Fruit fly (Drosophila melanogaster) S2 (cell line): ENCODE results near the gene RasGAP1.

Experiments used
- CG8478 ChIP-seq: fragments of >200 bp; optimal IDR thresholded peaks from 2 replicates; lab custom pipeline; 2018
- CTCF ChIP-seq, 2 experiments: fragments of >200 bp; optimal IDR thresholded peaks; 2 replicates each; lab custom pipeline; 2018

Gene RasGAP1

DNA sequence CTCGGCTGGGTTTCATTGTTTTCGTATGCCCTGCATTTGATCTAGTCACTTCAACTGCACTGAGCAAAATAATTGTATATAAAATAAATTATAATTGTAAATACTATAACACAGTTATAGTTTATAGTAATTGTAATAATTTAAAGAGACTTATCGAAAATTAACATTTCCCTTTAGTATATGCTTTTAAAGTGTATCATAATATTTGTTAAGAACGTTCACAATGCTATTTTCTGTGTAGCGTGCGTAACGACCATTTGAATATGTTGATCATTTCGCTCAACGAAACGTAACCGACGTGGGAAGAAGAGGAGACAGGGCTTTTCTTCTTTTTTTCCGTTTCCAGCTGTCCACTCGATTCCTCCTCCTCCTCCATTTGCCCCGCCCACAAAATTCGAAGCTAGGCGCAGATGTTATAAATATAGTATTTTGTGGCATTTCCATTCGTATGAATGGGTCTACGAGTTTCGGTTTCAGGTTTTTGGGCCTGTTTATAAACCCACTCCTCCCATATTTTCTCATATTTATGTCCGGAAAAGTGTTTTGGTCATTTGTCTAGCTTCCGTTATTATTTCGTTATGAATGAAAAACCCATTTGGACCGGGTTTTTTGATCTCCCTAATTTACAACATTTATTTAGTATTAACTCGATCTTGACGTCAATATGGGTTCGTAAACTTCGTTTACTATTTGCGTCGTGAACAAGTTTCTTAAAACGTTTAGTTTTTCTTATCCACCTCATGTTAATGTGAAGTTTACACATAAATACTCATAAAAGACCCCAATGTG lies 1.5 kb upstream of the RasGAP1 start:
- TF ChIP-seq CG8478 (lab: Kevin White, UChicago), result no peak
- TF ChIP-seq CTCF (optimal IDR thresholded peaks at IDR 0.05; lab: Kevin White, UChicago), result no peak

DNA sequence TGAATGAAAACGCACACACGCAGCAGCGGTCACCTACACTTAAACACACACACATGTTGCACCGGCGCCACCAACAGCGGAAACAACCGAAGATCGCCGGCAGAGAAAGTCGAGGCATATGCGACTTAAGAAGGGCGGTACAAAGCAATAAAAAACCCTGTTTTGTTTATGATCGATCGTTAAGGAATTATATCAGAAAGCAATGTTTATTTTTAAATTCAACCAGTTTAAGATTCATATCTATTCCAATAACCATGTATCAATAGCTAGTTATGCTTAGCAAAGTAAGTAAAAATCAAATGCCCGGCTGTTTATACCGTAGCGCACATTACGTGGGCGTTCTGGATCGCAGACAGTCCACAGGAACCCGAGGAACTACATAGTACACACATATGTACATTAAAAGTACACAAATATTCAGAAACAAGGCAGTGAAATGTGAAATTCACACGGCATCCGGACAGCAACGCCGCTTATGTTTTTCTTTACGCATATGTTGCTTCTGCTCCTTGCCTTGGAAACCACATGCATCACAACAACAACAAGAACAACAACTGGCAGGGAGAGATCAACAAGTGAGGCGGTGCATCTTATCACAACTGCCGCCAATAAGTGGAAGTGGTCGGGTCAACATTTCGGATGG lies 820 bp upstream of the RasGAP1 start:
- TF ChIP-seq CG8478 (lab: Kevin White, UChicago) (no peak), CTCF (optimal IDR thresholded peaks at IDR 0.05; lab: Kevin White, UChicago) (no peak)

- TF ChIP-seq CG8478 (lab: Kevin White, UChicago) (no peak), CTCF (optimal IDR thresholded peaks at IDR 0.05; lab: Kevin White, UChicago) (no peak)
These were observed 1.1 kb downstream of the RasGAP1 start for dm6 chr3L:9853895-9854470.

dm6 chr3L:9853140-9853746 lies 1.8 kb downstream of the RasGAP1 start:
- TF ChIP-seq CG8478 (lab: Kevin White, UChicago) (no peak), CTCF (optimal IDR thresholded peaks at IDR 0.05; lab: Kevin White, UChicago) (no peak)

DNA sequence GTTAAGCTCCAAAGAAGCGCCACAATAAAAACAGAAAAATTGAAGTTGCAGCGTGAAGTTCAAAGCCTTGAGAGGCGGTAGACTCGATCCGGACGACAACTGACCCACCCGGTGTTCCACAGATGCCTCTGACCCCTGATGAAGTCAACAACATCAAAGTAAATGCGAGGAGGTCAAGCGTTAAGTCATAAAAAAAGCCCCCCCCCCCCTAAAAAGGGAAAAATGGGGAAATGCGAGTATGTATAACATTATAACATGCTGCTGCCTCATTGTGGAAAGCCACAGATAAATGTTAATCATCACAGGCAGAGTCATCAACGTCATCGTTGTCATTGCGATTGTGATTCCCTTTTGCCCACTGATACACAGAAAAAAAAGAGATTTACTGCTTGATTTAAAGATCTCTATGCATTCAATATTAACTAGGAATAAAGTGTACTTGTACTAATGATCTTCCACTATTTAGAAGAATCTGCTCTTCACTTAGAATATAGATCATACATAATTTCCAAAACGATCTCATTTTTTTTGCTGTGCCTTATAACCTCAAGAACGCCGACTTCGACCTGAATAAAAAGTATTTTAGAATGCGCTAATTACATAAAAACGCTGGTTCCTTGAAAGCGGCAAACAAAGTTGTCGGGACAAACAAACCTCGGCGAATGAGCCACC lies 3.9 kb downstream of the RasGAP1 start:
- TF ChIP-seq CTCF (optimal IDR thresholded peaks at IDR 0.05; lab: Kevin White, UChicago) (no peak), CG8478 (lab: Kevin White, UChicago) (no peak)

DNA sequence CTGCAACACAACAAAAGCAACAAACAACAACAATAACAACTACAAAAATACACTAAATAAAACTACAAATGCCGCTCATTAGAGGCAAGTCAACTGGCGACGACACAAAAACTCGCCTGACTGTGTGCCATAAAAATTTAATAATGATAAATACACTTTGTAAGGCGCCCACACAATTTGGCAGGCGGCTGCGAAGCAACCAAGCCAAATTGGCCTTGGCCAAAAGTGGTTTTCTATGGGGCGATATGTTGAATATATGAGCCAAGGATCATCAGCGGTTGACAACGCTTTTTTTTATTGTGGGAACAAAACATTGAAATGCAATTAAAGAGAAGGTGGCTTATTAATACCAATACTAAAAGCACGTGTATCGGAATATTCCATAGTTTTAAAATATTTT lies 5.0 kb downstream of the RasGAP1 start:
- TF ChIP-seq CTCF (optimal IDR thresholded peaks at IDR 0.05; lab: Kevin White, UChicago) (no peak), CG8478 (lab: Kevin White, UChicago) (no peak)

DNA sequence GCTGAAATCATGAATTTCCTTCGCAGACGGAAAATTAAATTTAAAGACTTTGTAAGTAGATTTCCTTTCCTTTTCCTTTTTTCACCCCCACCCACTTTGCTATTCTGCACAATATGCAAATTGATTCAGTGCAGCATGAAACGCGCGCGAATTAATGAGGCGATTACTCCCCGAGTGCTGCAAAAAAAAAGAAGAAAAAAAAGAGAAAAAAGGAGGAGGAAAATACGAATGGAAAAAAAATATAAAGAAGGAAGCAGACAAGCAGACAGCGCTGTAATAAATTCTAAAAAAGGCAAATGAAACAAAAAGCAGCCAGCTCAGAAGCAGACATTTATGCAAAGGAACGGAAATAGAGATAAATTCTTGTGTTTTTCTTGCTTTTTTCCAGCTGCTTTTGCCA lies 6.3 kb downstream of the RasGAP1 start:
- no peak for TF ChIP-seq CTCF (optimal IDR thresholded peaks at IDR 0.05; lab: Kevin White, UChicago)
- no peak for TF ChIP-seq CG8478 (lab: Kevin White, UChicago)

dm6 chr3L:9847420-9847977 lies 7.6 kb downstream of the RasGAP1 start:
- TF ChIP-seq CG8478 (lab: Kevin White, UChicago) (no peak), CTCF (optimal IDR thresholded peaks at IDR 0.05; lab: Kevin White, UChicago) (no peak)

DNA sequence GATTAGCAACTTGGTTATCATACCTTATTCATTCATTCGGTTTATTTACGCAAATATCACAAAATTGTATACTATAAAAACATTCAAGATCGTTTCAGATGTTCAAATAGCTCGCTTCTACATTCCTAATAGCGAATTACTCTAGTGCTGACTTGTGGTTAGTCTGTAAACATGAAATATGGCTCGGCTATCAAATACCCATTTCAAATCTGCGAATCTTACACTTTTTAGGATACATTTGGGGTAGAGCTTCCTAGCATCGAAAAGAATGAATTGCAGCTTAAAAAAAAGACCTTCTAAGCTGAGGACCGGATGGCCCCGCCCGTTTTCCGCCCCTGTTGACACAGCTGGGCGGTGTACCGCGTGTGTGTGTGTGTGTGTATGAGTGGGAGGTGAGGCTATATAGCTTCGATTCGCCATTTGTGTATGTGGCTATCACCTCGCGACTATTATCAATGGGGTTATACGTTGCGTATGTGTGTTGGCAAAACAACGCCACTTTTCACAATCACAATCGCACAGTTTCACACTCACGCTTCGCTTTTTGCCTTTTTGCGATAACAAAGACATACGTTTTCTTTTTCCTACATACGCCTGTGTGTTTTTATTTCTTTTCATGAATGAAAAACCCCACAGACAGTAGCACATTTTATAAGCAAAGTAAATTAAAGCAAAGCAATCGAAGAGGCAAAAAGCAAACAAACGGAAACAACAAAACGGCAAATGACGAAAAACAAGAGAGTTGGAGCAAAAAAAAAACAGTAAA lies 8.3 kb downstream of the RasGAP1 start:
- TF ChIP-seq CTCF (optimal IDR thresholded peaks at IDR 0.05; lab: Kevin White, UChicago) (no peak), CG8478 (lab: Kevin White, UChicago) (no peak)

- TF ChIP-seq CG8478 (lab: Kevin White, UChicago) (no peak), CTCF (optimal IDR thresholded peaks at IDR 0.05; lab: Kevin White, UChicago) (no peak)
These were observed 9.0 kb downstream of the RasGAP1 start for dm6 chr3L:9845980-9846538.

DNA sequence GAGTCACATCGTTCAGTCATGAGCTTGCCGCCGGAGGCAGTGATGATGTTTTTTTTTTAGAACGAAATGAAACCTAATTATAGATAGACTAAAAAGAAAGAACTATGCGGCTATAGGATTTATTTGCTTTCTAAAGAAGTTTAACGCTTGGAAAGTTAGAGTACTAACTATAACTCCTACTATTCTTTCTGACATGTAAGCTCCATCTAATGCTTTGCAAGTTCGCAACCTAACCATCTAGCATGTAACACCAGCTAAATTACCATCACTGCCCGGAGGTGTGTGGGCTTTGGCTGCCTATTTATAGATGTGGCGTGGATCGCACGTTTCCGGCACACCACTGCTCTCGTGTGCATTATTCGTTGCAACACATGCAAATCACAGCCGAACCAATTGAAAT lies 13.0 kb downstream of the RasGAP1 start:
- no peak for TF ChIP-seq CG8478 (lab: Kevin White, UChicago)
- no peak for TF ChIP-seq CTCF (optimal IDR thresholded peaks at IDR 0.05; lab: Kevin White, UChicago)

dm6 chr3L:9840710-9841109 lies 14.4 kb downstream of the RasGAP1 start:
- TF ChIP-seq CTCF (optimal IDR thresholded peaks at IDR 0.05; lab: Kevin White, UChicago), result no peak
- no peak for TF ChIP-seq CG8478 (lab: Kevin White, UChicago)

DNA sequence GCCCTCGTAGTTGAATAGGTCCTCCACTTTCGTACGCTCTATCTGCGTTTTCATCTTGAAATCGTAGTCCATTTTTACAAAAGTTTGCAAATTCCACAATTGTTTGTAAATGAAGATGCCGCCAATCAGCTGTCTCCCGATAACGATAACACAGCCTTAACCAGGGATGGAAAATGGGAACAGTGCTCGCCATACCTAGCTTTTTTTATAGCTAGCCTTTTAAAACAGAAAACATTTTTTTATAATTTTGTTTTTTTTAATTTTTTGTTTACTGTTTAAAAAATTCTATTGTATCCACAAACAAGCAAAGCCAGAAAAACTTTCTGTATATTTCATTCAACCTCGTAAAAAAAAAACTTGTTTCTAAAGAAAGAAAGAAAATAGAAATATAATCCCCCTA lies 16.6 kb downstream of the RasGAP1 start, which contains the start of gene Cdk8:
TSS of gene Cdk8 (minus strand) at position 137 of the 400 bp plus-strand sequence.
- TF ChIP-seq CTCF (optimal IDR thresholded peaks at IDR 0.05; lab: Kevin White, UChicago) (no peak), CG8478 (lab: Kevin White, UChicago) (no peak)
